Fruit fly (Drosophila melanogaster) whole organism, embryonic: ENCODE results near the gene rho-4.

ENCODE experiments used
- Ada2b ChIP-seq: fragments of 200-800 bp; sonication (Bioruptor generic); IDR thresholded peaks from 2 replicates; pipeline ENCODE4 v1.3.6; 2022; ENCODE audit warnings: missing biosample characterization, missing genetic modification characterization
- Atf6 ChIP-seq: fragments of 200-800 bp; sonication (Bioruptor generic); IDR thresholded peaks from 2 replicates; pipeline ENCODE4 v1.3.6; 2022; ENCODE audit warnings: missing biosample characterization, missing genetic modification characterization
- CG1024 ChIP-seq: fragments of 200-800 bp; sonication (Bioruptor generic); IDR thresholded peaks from 2 replicates; pipeline ENCODE4 v1.3.6; 2022; ENCODE audit warnings: missing biosample characterization, missing genetic modification characterization
- CG10366 ChIP-seq: fragments of 200-800 bp; sonication (Bioruptor generic); IDR thresholded peaks from 2 replicates; pipeline ENCODE4 v1.3.6; 2022; ENCODE audit warnings: missing biosample characterization, missing genetic modification characterization
- CG11504 ChIP-seq: fragments of 200-800 bp; sonication (Bioruptor generic); optimal IDR thresholded peaks from 3 replicates; lab custom pipeline; 2019; ENCODE audit warnings: missing biosample characterization, mild to moderate bottlenecking, missing genetic modification characterization, moderate library complexity
- CG11695 ChIP-seq: fragments of 200-800 bp; sonication (Bioruptor generic); IDR thresholded peaks from 3 replicates; pipeline ENCODE4 v1.3.6; 2022; ENCODE audit warnings: missing biosample characterization, missing genetic modification characterization
- CG12236 ChIP-seq: fragments of 200-800 bp; sonication (Bioruptor generic); optimal IDR thresholded peaks from 2 replicates; lab custom pipeline; 2016; ENCODE audit warnings: missing biosample characterization, missing genetic modification characterization
- CG14441 ChIP-seq: fragments of 200-800 bp; sonication (Bioruptor generic); IDR thresholded peaks from 2 replicates; pipeline ENCODE4 v1.3.6; 2022; ENCODE audit warnings: missing biosample characterization, missing genetic modification characterization
- CG1603 ChIP-seq: fragments of 200-800 bp; sonication (Bioruptor generic); optimal IDR thresholded peaks from 2 replicates; lab custom pipeline; 2019; ENCODE audit warnings: missing biosample characterization, mild to moderate bottlenecking, missing genetic modification characterization, moderate library complexity
- CG17328 ChIP-seq: fragments of 200-800 bp; sonication (Bioruptor generic); IDR thresholded peaks from 2 replicates; pipeline ENCODE4 v1.3.6; 2022; ENCODE audit warnings: missing biosample characterization, missing genetic modification characterization
- CG2120 ChIP-seq: fragments of 200-800 bp; sonication (Bioruptor generic); optimal IDR thresholded peaks from 3 replicates; lab custom pipeline; 2016; ENCODE audit warnings: missing biosample characterization, missing genetic modification characterization
- CG2678 ChIP-seq: fragments of 200-800 bp; sonication (Bioruptor generic); optimal IDR thresholded peaks from 3 replicates; lab custom pipeline; 2019; ENCODE audit warnings: missing biosample characterization, mild to moderate bottlenecking, missing genetic modification characterization, moderate library complexity
- CG32532 ChIP-seq: fragments of 200-800 bp; sonication (Bioruptor generic); IDR thresholded peaks from 2 replicates; pipeline ENCODE4 v1.3.6; 2022; ENCODE audit warnings: missing biosample characterization, missing genetic modification characterization
- CG3281 ChIP-seq: fragments of 200-800 bp; sonication (Bioruptor generic); optimal IDR thresholded peaks from 3 replicates; lab custom pipeline; 2017; ENCODE audit warnings: missing biosample characterization, mild to moderate bottlenecking, missing genetic modification characterization
- CG4328 ChIP-seq: fragments of 200-800 bp; sonication (Bioruptor generic); optimal IDR thresholded peaks from 3 replicates; lab custom pipeline; 2017; ENCODE audit warnings: missing biosample characterization, missing genetic modification reagents, missing genetic modification characterization
- CG7839 ChIP-seq: fragments of 200-800 bp; sonication (Bioruptor generic); optimal IDR thresholded peaks from 3 replicates; lab custom pipeline; 2018; ENCODE audit warnings: missing biosample characterization, mild to moderate bottlenecking, missing genetic modification characterization, moderate library complexity
- CG8290 ChIP-seq, 3 experiments: fragments of 200-800 bp; sonication (Bioruptor generic); optimal IDR thresholded peaks; 2 replicates each; lab custom pipeline; 2016 to 2019; ENCODE audit warnings: missing biosample characterization in 3 of 3, missing genetic modification characterization in 3 of 3, mild to moderate bottlenecking in 2 of 3, moderate library complexity in 1 of 3
- CoRest ChIP-seq: fragments of 200-800 bp; sonication (Bioruptor generic); optimal IDR thresholded peaks from 3 replicates; lab custom pipeline; 2018; ENCODE audit warnings: missing biosample characterization, mild to moderate bottlenecking, missing genetic modification characterization, moderate library complexity
- D19B ChIP-seq: fragments of 200-800 bp; sonication (Bioruptor generic); optimal IDR thresholded peaks from 2 replicates; lab custom pipeline; 2017; ENCODE audit warnings: missing biosample characterization, mild to moderate bottlenecking, missing genetic modification characterization
- Dref ChIP-seq: fragments of 200-800 bp; sonication (Bioruptor generic); IDR thresholded peaks from 2 replicates; pipeline ENCODE4 v1.3.6; 2022; ENCODE audit warnings: missing biosample characterization, missing genetic modification characterization
- Fer1 ChIP-seq: fragments of 200-800 bp; sonication (Bioruptor generic); optimal IDR thresholded peaks from 2 replicates; lab custom pipeline; 2017; ENCODE audit warnings: missing biosample characterization, mild to moderate bottlenecking, missing genetic modification characterization
- Fer3 ChIP-seq: fragments of 200-800 bp; sonication (Bioruptor generic); optimal IDR thresholded peaks from 2 replicates; lab custom pipeline; 2018; ENCODE audit warnings: missing biosample characterization, mild to moderate bottlenecking, missing genetic modification characterization, moderate library complexity
- Hmr ChIP-seq: fragments of 200-800 bp; sonication (Bioruptor generic); optimal IDR thresholded peaks from 3 replicates; lab custom pipeline; 2017; ENCODE audit warnings: mild to moderate bottlenecking, missing biosample characterization, missing genetic modification reagents, missing genetic modification characterization
- Hr51 ChIP-seq, 2 experiments: fragments of 200-800 bp; sonication (Bioruptor generic); optimal IDR thresholded peaks; 2 replicates in 1 of 2; 3 replicates in 1 of 2; lab custom pipeline; 2016 to 2018; ENCODE audit warnings: missing biosample characterization in 2 of 2, missing genetic modification characterization in 2 of 2, mild to moderate bottlenecking in 1 of 2, moderate library complexity in 1 of 2
- Meics ChIP-seq: fragments of 200-800 bp; sonication (Bioruptor generic); optimal IDR thresholded peaks from 2 replicates; lab custom pipeline; 2017; ENCODE audit warnings: missing biosample characterization, mild to moderate bottlenecking, missing genetic modification characterization
- NC2α ChIP-seq: fragments of 200-800 bp; sonication (Bioruptor generic); optimal IDR thresholded peaks from 2 replicates; lab custom pipeline; 2016; ENCODE audit warnings: missing biosample characterization, missing genetic modification characterization
- NfI ChIP-seq: fragments of 200-800 bp; sonication (Bioruptor generic); optimal IDR thresholded peaks from 3 replicates; lab custom pipeline; 2018; ENCODE audit warnings: missing biosample characterization, mild to moderate bottlenecking, missing genetic modification characterization, moderate library complexity
- Oli ChIP-seq: fragments of 200-800 bp; sonication (Bioruptor generic); optimal IDR thresholded peaks from 2 replicates; lab custom pipeline; 2018; ENCODE audit warnings: missing biosample characterization, mild to moderate bottlenecking, missing genetic modification characterization, moderate library complexity
- PHDP ChIP-seq: fragments of 200-800 bp; sonication (Bioruptor generic); optimal IDR thresholded peaks from 3 replicates; lab custom pipeline; 2018; ENCODE audit warnings: missing biosample characterization, mild to moderate bottlenecking, missing genetic modification characterization, moderate library complexity
- Rfx ChIP-seq: fragments of 200-800 bp; sonication (Bioruptor generic); IDR thresholded peaks from 2 replicates; pipeline ENCODE4 v1.3.6; 2022; ENCODE audit warnings: missing biosample characterization, missing genetic modification characterization
- Sox102F ChIP-seq: fragments of 200-800 bp; sonication (Bioruptor generic); optimal IDR thresholded peaks from 2 replicates; lab custom pipeline; 2018; ENCODE audit warnings: missing biosample characterization, mild to moderate bottlenecking, missing genetic modification characterization, moderate library complexity
- Xrp1 ChIP-seq: fragments of 200-800 bp; sonication (Bioruptor generic); IDR thresholded peaks from 2 replicates; pipeline ENCODE4 v1.3.6; 2022; ENCODE audit warnings: missing biosample characterization, missing genetic modification characterization
- bsh ChIP-seq, 2 experiments: fragments of 200-800 bp; sonication (Bioruptor generic); optimal IDR thresholded peaks; 2 replicates each; lab custom pipeline; 2017 to 2018; ENCODE audit warnings: mild to moderate bottlenecking in 2 of 2, missing biosample characterization in 2 of 2, missing genetic modification characterization in 2 of 2, moderate library complexity in 1 of 2
- dm ChIP-seq: fragments of 200-800 bp; sonication (Bioruptor generic); optimal IDR thresholded peaks from 3 replicates; lab custom pipeline; 2016; ENCODE audit warnings: missing biosample characterization, missing genetic modification characterization
- dpn ChIP-seq, 2 experiments: fragments of 200-800 bp; sonication (Bioruptor generic); optimal IDR thresholded peaks; 3 replicates each; lab custom pipeline; 2016; ENCODE audit warnings: missing biosample characterization in 2 of 2, missing genetic modification characterization in 2 of 2
- en ChIP-seq: fragments of 200-800 bp; sonication (Bioruptor generic); optimal IDR thresholded peaks from 2 replicates; lab custom pipeline; 2016; ENCODE audit warnings: missing biosample characterization, missing genetic modification characterization
- fu2 ChIP-seq: fragments of 200-800 bp; sonication (Bioruptor generic); optimal IDR thresholded peaks from 2 replicates; lab custom pipeline; 2016; ENCODE audit warnings: missing biosample characterization, missing genetic modification characterization
- grau ChIP-seq: fragments of 200-800 bp; optimal IDR thresholded peaks from 3 replicates; lab custom pipeline; 2019; ENCODE audit warnings: missing biosample characterization, mild to moderate bottlenecking, missing genetic modification characterization, moderate library complexity
- her ChIP-seq: fragments of 200-800 bp; sonication (Bioruptor generic); optimal IDR thresholded peaks from 2 replicates; lab custom pipeline; 2016; ENCODE audit warnings: missing biosample characterization, missing genetic modification characterization
- klu ChIP-seq: fragments of 200-800 bp; sonication (Bioruptor generic); IDR thresholded peaks from 2 replicates; pipeline ENCODE4 v1.3.6; 2022; ENCODE audit warnings: missing biosample characterization, missing genetic modification characterization
- lab ChIP-seq: fragments of 200-800 bp; sonication (Bioruptor generic); optimal IDR thresholded peaks from 3 replicates; lab custom pipeline; 2017; ENCODE audit warnings: missing biosample characterization, missing genetic modification characterization, mild to moderate bottlenecking, moderate library complexity, missing genetic modification reagents
- lilli ChIP-seq: fragments of 200-800 bp; sonication (Bioruptor generic); optimal IDR thresholded peaks from 3 replicates; lab custom pipeline; 2016; ENCODE audit warnings: missing biosample characterization, missing genetic modification characterization
- lmd ChIP-seq: fragments of 200-800 bp; sonication (Bioruptor generic); IDR thresholded peaks from 2 replicates; pipeline ENCODE4 v1.3.6; 2022; ENCODE audit warnings: missing biosample characterization, missing genetic modification characterization
- org-1 ChIP-seq: fragments of 200-800 bp; sonication (Bioruptor generic); optimal IDR thresholded peaks from 2 replicates; lab custom pipeline; 2017; ENCODE audit warnings: missing biosample characterization, missing genetic modification characterization
- ranshi ChIP-seq: fragments of 200-800 bp; sonication (Bioruptor generic); IDR thresholded peaks from 2 replicates; pipeline ENCODE4 v1.3.6; 2022; ENCODE audit warnings: missing biosample characterization, missing genetic modification characterization
- row ChIP-seq: fragments of 200-800 bp; sonication (Bioruptor generic); IDR thresholded peaks from 3 replicates; pipeline ENCODE4 v1.3.6; 2022; ENCODE audit warnings: missing biosample characterization, missing genetic modification characterization
- slbo ChIP-seq: fragments of 200-800 bp; sonication (Bioruptor generic); IDR thresholded peaks from 2 replicates; pipeline ENCODE4 v1.3.6; 2022; ENCODE audit warnings: missing biosample characterization, missing genetic modification characterization
- sug ChIP-seq: fragments of 200-800 bp; optimal IDR thresholded peaks from 2 replicates; lab custom pipeline; 2019; ENCODE audit warnings: missing biosample characterization, mild to moderate bottlenecking, missing genetic modification characterization, moderate library complexity
- unpg ChIP-seq: fragments of 200-800 bp; sonication (Bioruptor generic); optimal IDR thresholded peaks from 3 replicates; lab custom pipeline; 2018; ENCODE audit warnings: missing biosample characterization, mild to moderate bottlenecking, missing genetic modification characterization, moderate library complexity
- wdn ChIP-seq: fragments of 200-800 bp; sonication (Bioruptor generic); IDR thresholded peaks from 2 replicates; pipeline ENCODE4 v1.3.6; 2022; ENCODE audit warnings: missing biosample characterization, missing genetic modification characterization

The rho-4 gene

dm6 chrX:11550078-11550477 is 49.6 kb upstream of the rho-4 start (continued):
- TF ChIP-seq CG2120 (peak; percentile 66), CG11504 (tag; lab: Kevin White, UChicago) (peak; percentile 29), CG17328 (GFP tag; lab: Robert Waterston, UW) (no peak), NfI (peak; percentile 22), Hr51 (GFP tag; optimal IDR thresholded peaks at IDR 0.05; lab: Kevin White, UChicago) (peak in 1 of 2 experiments; percentile 41), fu2 (GFP tag; lab: Kevin White, UChicago) (no peak), lmd (GFP tag; lab: Robert Waterston, UW) (0 out of 2 replicates have a peak, but pooled peaks have one; percentile 9), CG8290 (GFP tag; optimal IDR thresholded peaks at IDR 0.05; lab: Kevin White, UChicago) (no peak), CG8290 (tag; optimal IDR thresholded peaks at IDR 0.05; lab: Kevin White, UChicago) (peak in 1 of 2 experiments; percentile 55), Dref (no peak), unpg (peak; percentile 18), ranshi (GFP tag; lab: Robert Waterston, UW) (0 out of 2 replicates have a peak, but pooled peaks have one; percentile 9), bsh (GFP tag; optimal IDR thresholded peaks at IDR 0.05; lab: Kevin White, UChicago) (peak in 1 of 2 experiments; percentile 6), CoRest (tag; lab: Kevin White, UChicago) (peak; percentile 3), row (GFP tag; lab: Robert Waterston, UW) (peak; percentile 53), klu (no peak), Fer1 (GFP tag; lab: Kevin White, UChicago) (peak; percentile 25), slbo (GFP tag; lab: Robert Waterston, UW) (peak; percentile 47), Hmr (GFP tag; lab: Kevin White, UChicago) (peak; percentile 15), en (GFP tag; lab: Kevin White, UChicago) (peak; percentile 8), Ada2b (peak; percentile 36; the same call in 1 of the 2 replicates), sug (tag; lab: Kevin White, UChicago) (no peak), CG1603 (tag; lab: Kevin White, UChicago) (peak; percentile 23), CG7839 (peak; percentile 33), D19B (GFP tag; lab: Kevin White, UChicago) (no peak), PHDP (peak; percentile 16), Rfx (GFP tag; lab: Robert Waterston, UW) (peak; percentile 61), wdn (GFP tag; lab: Robert Waterston, UW) (0 out of 2 replicates have a peak, but pooled peaks have one; percentile 8), CG4328 (GFP tag; lab: Kevin White, UChicago) (no peak), CG11695 (GFP tag; lab: Robert Waterston, UW) (peak; percentile 71; the same call in 2 of the 3 replicates), lilli (GFP tag; lab: Kevin White, UChicago) (peak; percentile 43), NC2α (GFP tag; lab: Kevin White, UChicago) (no peak), her (GFP tag; lab: Kevin White, UChicago) (peak; percentile 26), CG1024 (GFP tag; lab: Robert Waterston, UW) (no peak), CG3281 (GFP tag; lab: Kevin White, UChicago) (peak; percentile 33), Fer3 (tag; lab: Kevin White, UChicago) (peak; percentile 38), CG14441 (GFP tag; lab: Robert Waterston, UW) (peak; percentile 34; the same call in 1 of the 2 replicates), CG10366 (GFP tag; lab: Robert Waterston, UW) (peak; percentile 17; the same call in 1 of the 2 replicates), dpn (GFP tag; optimal IDR thresholded peaks at IDR 0.05; lab: Kevin White, UChicago) (peak in 1 of 2 experiments; percentile 24), Meics (GFP tag; lab: Kevin White, UChicago) (peak; percentile 40), Oli (peak; percentile 8), dm (GFP tag; lab: Kevin White, UChicago) (no peak), Sox102F (GFP tag; lab: Kevin White, UChicago) (peak; percentile 26), Atf6 (GFP tag; lab: Robert Waterston, UW) (peak; percentile 49; the same call in 1 of the 2 replicates), Xrp1 (GFP tag; lab: Robert Waterston, UW) (peak; percentile 23; the same call in 1 of the 2 replicates), org-1 (GFP tag; lab: Kevin White, UChicago) (peak; percentile 26), CG12236 (GFP tag; lab: Kevin White, UChicago) (no peak), CG32532 (GFP tag; lab: Robert Waterston, UW) (peak; percentile 47; the same call in 1 of the 2 replicates), grau (tag; lab: Kevin White, UChicago) (peak; percentile 36), lab (GFP tag; lab: Kevin White, UChicago) (peak; percentile 61), CG2678 (peak; percentile 45)
